Worm (Caenorhabditis elegans): Measurements from ENCODE around the gene F09E5.12.

F09E5.12 gene

DNA sequence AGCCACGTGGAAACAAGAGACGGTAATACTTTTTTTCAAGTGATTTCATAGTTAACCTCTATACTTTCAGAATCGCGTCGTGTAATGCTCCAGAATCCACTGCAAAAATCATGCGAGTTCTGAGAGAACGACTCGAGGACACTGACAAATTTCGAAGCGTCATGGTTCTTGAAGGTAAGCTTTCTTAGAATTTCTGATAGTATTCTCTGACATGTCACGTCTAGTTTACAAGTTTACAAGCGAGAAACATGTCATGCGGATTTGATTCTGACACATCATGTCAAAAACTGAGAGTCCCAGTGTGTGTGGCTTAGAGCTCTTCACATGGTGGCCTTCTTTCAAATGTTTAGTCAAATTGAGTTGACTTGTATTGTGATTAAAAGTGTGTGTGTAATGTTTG, 35.9 kb downstream of the F09E5.12 start:
- TF ChIP-seq nhr-67 (tag; optimal IDR thresholded peaks at IDR 0.05) (no peak), elt-1 (tag; optimal IDR thresholded peaks at IDR 0.05) (no peak), ZK546.5 (tag; optimal IDR thresholded peaks at IDR 0.05) (no peak), lin-39 (tag; optimal IDR thresholded peaks at IDR 0.05) (no peak), nhr-77 (tag; optimal IDR thresholded peaks at IDR 0.05) (no peak), mdl-1 (tag; optimal IDR thresholded peaks at IDR 0.05) (no peak), fkh-10 (GFP tag; optimal IDR thresholded peaks at IDR 0.05) (no peak), elt-3 (tag; optimal IDR thresholded peaks at IDR 0.05) (no peak), hmg-11 (tag; optimal IDR thresholded peaks at IDR 0.05) (no peak), ceh-9 (tag; optimal IDR thresholded peaks at IDR 0.05) (no peak), lin-15B (tag; optimal IDR thresholded peaks at IDR 0.05) (no peak), ceh-28 (tag; optimal IDR thresholded peaks at IDR 0.05) (no peak), ama-1 (optimal IDR thresholded peaks at IDR 0.05) (no peak), nhr-28 (tag; optimal IDR thresholded peaks at IDR 0.05) (no peak), egl-5 (tag; optimal IDR thresholded peaks at IDR 0.05) (no peak), elt-2 (tag; optimal IDR thresholded peaks at IDR 0.05) (no peak), nhr-11 (tag; optimal IDR thresholded peaks at IDR 0.05) (no peak), fkh-2 (tag; optimal IDR thresholded peaks at IDR 0.05) (no peak), R02D3.7 (tag; optimal IDR thresholded peaks at IDR 0.05) (no peak)

DNA sequence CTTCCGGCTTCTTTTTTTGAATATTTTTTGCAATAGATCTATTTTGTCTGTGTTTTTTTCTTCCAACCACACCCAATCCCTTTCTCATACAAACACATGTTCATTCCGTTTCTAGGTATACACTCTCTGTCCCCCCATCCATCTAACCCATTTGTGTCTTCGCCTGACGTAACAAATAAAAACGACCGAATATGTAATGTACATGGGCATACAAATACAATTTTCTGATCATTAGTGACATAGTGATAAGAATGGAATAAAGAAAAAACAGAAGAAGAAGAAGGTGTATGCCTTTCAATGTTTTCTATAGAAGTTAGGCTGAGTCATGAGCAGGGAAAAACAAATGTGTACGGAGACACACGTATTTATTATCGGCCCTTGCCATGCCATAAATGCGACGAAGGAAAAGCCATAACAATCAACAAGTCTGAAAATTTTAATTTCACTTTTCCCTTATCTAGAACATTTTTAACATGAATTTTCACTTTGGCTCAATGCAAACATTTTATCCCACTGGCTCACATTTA, 36.7 kb downstream of the F09E5.12 start:
- TF ChIP-seq pha-4 (tag; optimal IDR thresholded peaks at IDR 0.05) = peak; percentile 47
- TF ChIP-seq unc-62 (GFP tag; optimal IDR thresholded peaks at IDR 0.05) = no peak
- TF ChIP-seq nfya-1 (tag; optimal IDR thresholded peaks at IDR 0.05; ENCODE audit: insufficient read depth) = no peak
- no peak for TF ChIP-seq ceh-28 (tag; optimal IDR thresholded peaks at IDR 0.05)
- TF ChIP-seq elt-2 (tag; optimal IDR thresholded peaks at IDR 0.05) = peak; percentile 70

DNA sequence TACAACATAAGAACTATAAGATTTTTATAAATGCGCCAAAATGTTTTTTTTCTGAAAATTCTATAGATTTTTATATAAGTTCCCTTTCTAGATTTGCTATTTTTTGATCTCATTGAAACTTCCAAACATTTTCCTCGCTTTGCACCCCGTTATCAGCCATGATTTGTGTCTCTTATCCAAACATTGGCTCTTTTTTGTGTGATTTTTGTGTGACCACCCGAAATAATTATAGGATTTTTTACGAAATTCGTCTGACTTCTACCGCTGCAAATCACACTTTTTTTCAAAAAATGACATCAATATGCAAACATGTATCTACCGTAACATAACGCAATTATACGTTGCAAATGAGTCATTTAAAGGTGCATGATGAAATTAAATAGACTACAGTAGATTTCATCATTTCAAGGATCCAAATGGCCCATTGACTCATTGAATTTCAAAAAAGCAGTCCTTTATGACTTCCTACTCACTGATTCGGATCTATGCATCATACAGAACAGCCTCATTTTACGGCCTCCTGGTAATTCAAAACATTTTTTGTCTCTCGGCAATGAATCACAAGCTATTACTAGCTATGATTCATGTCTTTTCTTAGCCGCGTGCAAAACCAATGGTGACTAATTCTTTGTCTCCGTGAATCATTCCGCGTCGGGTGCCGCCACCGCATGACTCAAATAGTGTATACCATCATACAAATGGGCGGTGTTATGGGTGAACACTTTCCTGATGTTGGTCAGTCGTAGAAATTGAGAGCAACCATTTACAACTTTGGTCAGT, 38.0 kb downstream of the F09E5.12 start:
- TF ChIP-seq snpc-4 (tag; optimal IDR thresholded peaks at IDR 0.05) (no peak), mml-1 (tag; optimal IDR thresholded peaks at IDR 0.05) (no peak), ama-1 (optimal IDR thresholded peaks at IDR 0.05) (no peak), pqm-1 (tag; optimal IDR thresholded peaks at IDR 0.05) (peak; percentile 36), lin-39 (tag; optimal IDR thresholded peaks at IDR 0.05) (no peak), ceh-82 (tag; optimal IDR thresholded peaks at IDR 0.05) (no peak), ztf-4 (tag; optimal IDR thresholded peaks at IDR 0.05) (no peak), jun-1 (tag; optimal IDR thresholded peaks at IDR 0.05) (peak; percentile 85), nhr-12 (tag; optimal IDR thresholded peaks at IDR 0.05) (no peak), nhr-76 (tag; optimal IDR thresholded peaks at IDR 0.05) (no peak), ceh-9 (tag; optimal IDR thresholded peaks at IDR 0.05) (no peak), nhr-11 (tag; optimal IDR thresholded peaks at IDR 0.05) (no peak), lsy-12 (tag; optimal IDR thresholded peaks at IDR 0.05) (peak; percentile 4), unc-62 (GFP tag; optimal IDR thresholded peaks at IDR 0.05) (no peak), egl-5 (tag; optimal IDR thresholded peaks at IDR 0.05) (no peak), aly-2 (tag; optimal IDR thresholded peaks at IDR 0.05) (no peak), nhr-237 (tag; optimal IDR thresholded peaks at IDR 0.05) (no peak), pha-4 (tag; optimal IDR thresholded peaks at IDR 0.05) (peak; percentile 53), elt-2 (tag; optimal IDR thresholded peaks at IDR 0.05) (peak; percentile 71), fkh-10 (GFP tag; optimal IDR thresholded peaks at IDR 0.05) (no peak), fos-1 (tag; optimal IDR thresholded peaks at IDR 0.05) (peak; percentile 95), eor-1 (tag; optimal IDR thresholded peaks at IDR 0.05) (no peak), sea-2 (GFP tag; optimal IDR thresholded peaks at IDR 0.05) (no peak), zag-1 (tag; optimal IDR thresholded peaks at IDR 0.05) (no peak), ZK546.5 (tag; optimal IDR thresholded peaks at IDR 0.05) (no peak), ceh-28 (tag; optimal IDR thresholded peaks at IDR 0.05) (no peak), ztf-11 (tag; optimal IDR thresholded peaks at IDR 0.05) (no peak), elt-1 (tag; optimal IDR thresholded peaks at IDR 0.05) (no peak), unc-39 (tag; optimal IDR thresholded peaks at IDR 0.05) (no peak)
